Fruit fly (Drosophila melanogaster) whole organism, embryonic: ENCODE results near the gene CG43731.

Experiments used
- Bdp1 ChIP-seq: fragments of 200-800 bp; sonication (Bioruptor generic); optimal IDR thresholded peaks from 3 replicates; lab custom pipeline; 2016; ENCODE audit warnings: missing biosample characterization, missing genetic modification characterization
- Blimp-1 ChIP-seq: fragments of 200-800 bp; sonication (Bioruptor generic); optimal IDR thresholded peaks from 3 replicates; lab custom pipeline; 2018; ENCODE audit warnings: missing biosample characterization, missing genetic modification characterization, mild to moderate bottlenecking, moderate library complexity, missing genetic modification reagents
- CG10147 ChIP-seq: fragments of 200-800 bp; sonication (Bioruptor generic); optimal IDR thresholded peaks from 2 replicates; lab custom pipeline; 2019; ENCODE audit warnings: missing biosample characterization, mild to moderate bottlenecking, missing genetic modification characterization, moderate library complexity
- CG10431 ChIP-seq: fragments of 200-800 bp; sonication (Bioruptor generic); optimal IDR thresholded peaks from 3 replicates; lab custom pipeline; 2018; ENCODE audit warnings: missing biosample characterization, mild to moderate bottlenecking, missing genetic modification characterization
- CG10959 ChIP-seq: fragments of 200-800 bp; sonication (Bioruptor generic); IDR thresholded peaks from 2 replicates; pipeline ENCODE4 v1.3.6; 2022; ENCODE audit warnings: missing biosample characterization, missing genetic modification characterization
- CG11093 ChIP-seq: fragments of 200-800 bp; sonication (Bioruptor generic); IDR thresholded peaks from 3 replicates; pipeline ENCODE4 v1.3.6; 2022; ENCODE audit warnings: missing biosample characterization, missing genetic modification characterization
- CG14667 ChIP-seq: fragments of 200-800 bp; sonication (Bioruptor generic); IDR thresholded peaks from 2 replicates; pipeline ENCODE4 v1.3.6; 2022; ENCODE audit warnings: missing biosample characterization, missing genetic modification characterization
- CG14710 ChIP-seq: fragments of 200-800 bp; sonication (Bioruptor generic); optimal IDR thresholded peaks from 3 replicates; lab custom pipeline; 2019; ENCODE audit warnings: missing biosample characterization, mild to moderate bottlenecking, missing genetic modification characterization, moderate library complexity
- CG1603 ChIP-seq: fragments of 200-800 bp; sonication (Bioruptor generic); optimal IDR thresholded peaks from 2 replicates; lab custom pipeline; 2019; ENCODE audit warnings: missing biosample characterization, mild to moderate bottlenecking, missing genetic modification characterization, moderate library complexity
- CG2129 ChIP-seq: fragments of 200-800 bp; sonication (Bioruptor generic); IDR thresholded peaks from 2 replicates; pipeline ENCODE4 v1.3.6; 2022; ENCODE audit warnings: missing biosample characterization, missing genetic modification characterization; ENCODE audit not compliant: partially characterized antibody
- CG2202 ChIP-seq: fragments of 200-800 bp; sonication (Bioruptor generic); optimal IDR thresholded peaks from 2 replicates; lab custom pipeline; 2018; ENCODE audit warnings: missing biosample characterization, mild to moderate bottlenecking, missing genetic modification characterization
- CG2712 ChIP-seq: fragments of 200-800 bp; optimal IDR thresholded peaks from 3 replicates; lab custom pipeline; 2019; ENCODE audit warnings: missing biosample characterization, mild to moderate bottlenecking, missing genetic modification characterization, moderate library complexity
- CG30403 ChIP-seq: fragments of 200-800 bp; sonication (Bioruptor generic); optimal IDR thresholded peaks from 3 replicates; lab custom pipeline; 2016; ENCODE audit warnings: missing biosample characterization, missing genetic modification characterization
- CG31365 ChIP-seq: fragments of 200-800 bp; sonication (Bioruptor generic); optimal IDR thresholded peaks from 2 replicates; lab custom pipeline; 2018; ENCODE audit warnings: missing biosample characterization, mild to moderate bottlenecking, missing genetic modification characterization
- CG33557 ChIP-seq: fragments of 200-800 bp; sonication (Bioruptor generic); optimal IDR thresholded peaks from 2 replicates; lab custom pipeline; 2019; ENCODE audit warnings: missing biosample characterization, mild to moderate bottlenecking, missing genetic modification characterization, moderate library complexity
- CG4424 ChIP-seq: fragments of 200-800 bp; sonication (Bioruptor generic); optimal IDR thresholded peaks from 3 replicates; lab custom pipeline; 2016; ENCODE audit warnings: missing biosample characterization, missing genetic modification characterization
- CG4730 ChIP-seq: fragments of 200-800 bp; sonication (Bioruptor generic); IDR thresholded peaks from 2 replicates; pipeline ENCODE4 v1.3.6; 2022; ENCODE audit warnings: missing biosample characterization, missing genetic modification characterization
- CG4854 ChIP-seq: fragments of 200-800 bp; sonication (Bioruptor generic); optimal IDR thresholded peaks from 2 replicates; lab custom pipeline; 2016; ENCODE audit warnings: missing biosample characterization, missing genetic modification characterization, inconsistent platforms
- CG8290 ChIP-seq, 3 experiments: fragments of 200-800 bp; sonication (Bioruptor generic); optimal IDR thresholded peaks; 2 replicates each; lab custom pipeline; 2016 to 2019; ENCODE audit warnings: missing biosample characterization in 3 of 3, missing genetic modification characterization in 3 of 3, mild to moderate bottlenecking in 2 of 3, moderate library complexity in 1 of 3
- CG8388 ChIP-seq: fragments of 200-800 bp; sonication (Bioruptor generic); optimal IDR thresholded peaks from 2 replicates; lab custom pipeline; 2019; ENCODE audit warnings: missing biosample characterization, mild to moderate bottlenecking, missing genetic modification characterization, moderate library complexity
- CG8924 ChIP-seq: fragments of 200-800 bp; optimal IDR thresholded peaks from 3 replicates; lab custom pipeline; 2019; ENCODE audit warnings: missing biosample characterization, mild to moderate bottlenecking, missing genetic modification characterization, moderate library complexity
- HLH4C ChIP-seq: fragments of 200-800 bp; sonication (Bioruptor generic); IDR thresholded peaks from 3 replicates; pipeline ENCODE4 v1.3.6; 2022; ENCODE audit warnings: missing biosample characterization, missing genetic modification characterization; ENCODE audit not compliant: partially characterized antibody
- Hsf ChIP-seq: fragments of 200-800 bp; sonication (Bioruptor generic); optimal IDR thresholded peaks from 3 replicates; lab custom pipeline; 2016; ENCODE audit warnings: missing biosample characterization, missing genetic modification characterization
- Lim3 ChIP-seq: fragments of 200-800 bp; sonication (Bioruptor generic); IDR thresholded peaks from 2 replicates; pipeline ENCODE4 v1.3.6; 2022; ENCODE audit warnings: missing biosample characterization, missing genetic modification characterization
- Mes4 ChIP-seq: fragments of 200-800 bp; sonication (Bioruptor generic); optimal IDR thresholded peaks from 2 replicates; lab custom pipeline; 2016; ENCODE audit warnings: missing biosample characterization, missing genetic modification characterization
- Neu2 ChIP-seq: fragments of 200-800 bp; sonication (Bioruptor generic); optimal IDR thresholded peaks from 3 replicates; lab custom pipeline; 2016; ENCODE audit warnings: missing biosample characterization, missing genetic modification characterization, borderline replicate concordance
- Poxn ChIP-seq: fragments of 200-800 bp; sonication (Bioruptor generic); IDR thresholded peaks from 2 replicates; pipeline ENCODE4 v1.3.6; 2022; ENCODE audit warnings: missing biosample characterization, missing genetic modification characterization
- Ptx1 ChIP-seq: fragments of 200-800 bp; sonication (Bioruptor generic); IDR thresholded peaks from 2 replicates; pipeline ENCODE4 v1.3.6; 2022; ENCODE audit warnings: missing biosample characterization, missing genetic modification characterization
- ab ChIP-seq: fragments of 200-800 bp; sonication (Bioruptor generic); optimal IDR thresholded peaks from 2 replicates; lab custom pipeline; 2016; ENCODE audit warnings: missing biosample characterization, missing genetic modification characterization
- az2 ChIP-seq: fragments of 200-800 bp; sonication (Bioruptor generic); optimal IDR thresholded peaks from 3 replicates; lab custom pipeline; 2016; ENCODE audit warnings: missing biosample characterization, missing genetic modification characterization
- crp ChIP-seq, 2 experiments: fragments of 200-800 bp; sonication (Bioruptor generic); optimal IDR thresholded peaks; 2 replicates in 1 of 2; 3 replicates in 1 of 2; lab custom pipeline; 2017; ENCODE audit warnings: missing biosample characterization in 2 of 2, missing genetic modification characterization in 2 of 2, mild to moderate bottlenecking in 1 of 2, moderate library complexity in 1 of 2
- dm ChIP-seq: fragments of 200-800 bp; sonication (Bioruptor generic); optimal IDR thresholded peaks from 3 replicates; lab custom pipeline; 2016; ENCODE audit warnings: missing biosample characterization, missing genetic modification characterization
- exex ChIP-seq: fragments of 200-800 bp; sonication (Bioruptor generic); optimal IDR thresholded peaks from 4 replicates; lab custom pipeline; 2018; ENCODE audit warnings: missing biosample characterization, mild to moderate bottlenecking, missing genetic modification characterization, moderate library complexity
- gcm2 ChIP-seq: fragments of 200-800 bp; sonication (Bioruptor generic); optimal IDR thresholded peaks from 2 replicates; lab custom pipeline; 2016; ENCODE audit warnings: missing biosample characterization, missing genetic modification characterization
- gem ChIP-seq: fragments of 200-800 bp; sonication (Bioruptor generic); optimal IDR thresholded peaks from 2 replicates; lab custom pipeline; 2019; ENCODE audit warnings: missing biosample characterization, mild to moderate bottlenecking, missing genetic modification characterization, moderate library complexity
- gt ChIP-seq: fragments of 200-800 bp; sonication (Bioruptor generic); IDR thresholded peaks from 2 replicates; pipeline ENCODE4 v1.3.6; 2022; ENCODE audit warnings: missing biosample characterization, missing genetic modification characterization
- jumu ChIP-seq: fragments of 200-800 bp; sonication (Bioruptor generic); optimal IDR thresholded peaks from 3 replicates; lab custom pipeline; 2016; ENCODE audit warnings: missing biosample characterization, missing genetic modification characterization
- kay ChIP-seq: fragments of 200-800 bp; sonication (Bioruptor generic); optimal IDR thresholded peaks from 2 replicates; lab custom pipeline; 2016; ENCODE audit warnings: missing biosample characterization, missing genetic modification characterization
- klu ChIP-seq: fragments of 200-800 bp; sonication (Bioruptor generic); IDR thresholded peaks from 2 replicates; pipeline ENCODE4 v1.3.6; 2022; ENCODE audit warnings: missing biosample characterization, missing genetic modification characterization
- odd ChIP-seq: fragments of 200-800 bp; sonication (Bioruptor generic); optimal IDR thresholded peaks from 2 replicates; lab custom pipeline; 2017; ENCODE audit warnings: missing biosample characterization, mild to moderate bottlenecking, missing genetic modification characterization
- pb ChIP-seq: fragments of 200-800 bp; sonication (Bioruptor generic); optimal IDR thresholded peaks from 3 replicates; lab custom pipeline; 2016; ENCODE audit warnings: missing biosample characterization, missing genetic modification characterization
- repo ChIP-seq: fragments of 200-800 bp; sonication (Bioruptor generic); optimal IDR thresholded peaks from 2 replicates; lab custom pipeline; 2016; ENCODE audit warnings: missing biosample characterization, missing genetic modification characterization
- rib ChIP-seq: fragments of 200-800 bp; sonication (Bioruptor generic); IDR thresholded peaks from 2 replicates; pipeline ENCODE4 v1.3.6; 2022; ENCODE audit warnings: missing biosample characterization, missing genetic modification characterization
- sens-2 ChIP-seq: fragments of 200-800 bp; sonication (Bioruptor generic); IDR thresholded peaks from 2 replicates; pipeline ENCODE4 v1.3.6; 2022; ENCODE audit warnings: missing biosample characterization, missing genetic modification characterization
- sim ChIP-seq: fragments of 200-800 bp; sonication (Bioruptor generic); IDR thresholded peaks from 2 replicates; pipeline ENCODE4 v1.3.6; 2022; ENCODE audit warnings: missing biosample characterization, missing genetic modification characterization
- ssp ChIP-seq: fragments of 200-800 bp; sonication (Bioruptor generic); IDR thresholded peaks from 2 replicates; pipeline ENCODE4 v1.3.6; 2022; ENCODE audit warnings: missing biosample characterization, missing genetic modification characterization
- wor ChIP-seq: fragments of 200-800 bp; sonication (Bioruptor generic); IDR thresholded peaks from 2 replicates; pipeline ENCODE4 v1.3.6; 2022; ENCODE audit warnings: missing biosample characterization, missing genetic modification characterization
- zfh1 ChIP-seq: fragments of 200-800 bp; sonication (Bioruptor generic); IDR thresholded peaks from 3 replicates; pipeline ENCODE4 v1.3.6; 2022; ENCODE audit warnings: missing biosample characterization, missing genetic modification characterization

The CG43731 gene

dm6 chr2L:19111729-19112128 lies 9.9 kb downstream of the CG43731 start (continued):
- TF ChIP-seq CG14710 (tag; lab: Kevin White, UChicago) (no peak), Poxn (GFP tag; lab: Robert Waterston, UW) (no peak), dm (no peak), CG2202 (tag; lab: Kevin White, UChicago) (no peak), CG4730 (no peak), kay (no peak)

- no peak for TF ChIP-seq Mes4 (GFP tag; lab: Kevin White, UChicago)
- TF ChIP-seq sim = no peak
- TF ChIP-seq gem (tag; lab: Kevin White, UChicago) = no peak
- no peak for TF ChIP-seq CG4854 (GFP tag; lab: Kevin White, UChicago)
- TF ChIP-seq Blimp-1 = peak; percentile 88
- no peak for TF ChIP-seq CG1603 (tag; lab: Kevin White, UChicago)
- no peak for TF ChIP-seq CG4730
- TF ChIP-seq CG4424 (GFP tag; lab: Kevin White, UChicago) = no peak
- 0 out of 2 replicates have a peak, but pooled peaks have one; percentile 3 for TF ChIP-seq Lim3 (GFP tag; lab: Robert Waterston, UW)
- TF ChIP-seq ssp (GFP tag; lab: Robert Waterston, UW) = no peak
- no peak for TF ChIP-seq CG10959 (GFP tag; lab: Robert Waterston, UW)
- no peak for TF ChIP-seq CG31365 (tag; lab: Kevin White, UChicago)
- no peak for TF ChIP-seq CG33557 (GFP tag; lab: Kevin White, UChicago)
- TF ChIP-seq, all 482 proteins: peak for 2
Observed at dm6 chr2L:19112200-19112599, 10.4 kb downstream of the CG43731 start.

- TF ChIP-seq klu (GFP tag; lab: Robert Waterston, UW) (no peak), CG14667 (GFP tag; lab: Robert Waterston, UW) (no peak), CG10147 (GFP tag; lab: Kevin White, UChicago) (no peak), CG10431 (no peak), rib (GFP tag; lab: Robert Waterston, UW) (no peak), wor (GFP tag; lab: Robert Waterston, UW) (no peak), crp (GFP tag; optimal IDR thresholded peaks at IDR 0.05; lab: Kevin White, UChicago) (peak; percentile 67 to 96), Neu2 (GFP tag; lab: Kevin White, UChicago) (peak; percentile 17), sim (no peak), Bdp1 (GFP tag; lab: Kevin White, UChicago) (no peak), ab (GFP tag; lab: Kevin White, UChicago) (no peak), Mes4 (GFP tag; lab: Kevin White, UChicago) (no peak), CG8290 (GFP tag; optimal IDR thresholded peaks at IDR 0.05; lab: Kevin White, UChicago) (no peak), CG8290 (tag; optimal IDR thresholded peaks at IDR 0.05; lab: Kevin White, UChicago) (no peak), CG11093 (GFP tag; lab: Robert Waterston, UW) (no peak), sens-2 (no peak), CG8924 (tag; lab: Kevin White, UChicago) (no peak), jumu (GFP tag; lab: Kevin White, UChicago) (no peak), Ptx1 (GFP tag; lab: Robert Waterston, UW) (no peak), CG8388 (GFP tag; lab: Kevin White, UChicago) (no peak), odd (GFP tag; lab: Kevin White, UChicago) (no peak), az2 (GFP tag; lab: Kevin White, UChicago) (no peak), Hsf (GFP tag; lab: Kevin White, UChicago) (no peak), gcm2 (no peak), HLH4C (GFP tag; lab: Robert Waterston, UW) (peak; percentile 75), zfh1 (GFP tag; lab: Robert Waterston, UW) (no peak), CG2712 (no peak), CG2129 (GFP tag; lab: Robert Waterston, UW) (peak; percentile 31; the same call in 1 of the 2 replicates), repo (GFP tag; lab: Kevin White, UChicago) (no peak), pb (GFP tag; lab: Kevin White, UChicago) (no peak), exex (tag; lab: Kevin White, UChicago) (no peak), CG30403 (GFP tag; lab: Kevin White, UChicago) (no peak), gt (GFP tag; lab: Robert Waterston, UW) (no peak)
Observed at dm6 chr2L:19114183-19114776, 12.4 kb downstream of the CG43731 start, which contains the start of gene CG10561. TSS of gene CG10561 (plus strand) at chr2L:19114401.
